Worm (Caenorhabditis elegans) whole organism, L2 larva: ENCODE results near the gene catp-2.
A peak's percentile ranks its signal among the peaks of the same experiment; 100 is the strongest.

Source experiments
- C34F6.9 ChIP-seq: fragments of 150-350 bp; optimal IDR thresholded peaks from 2 replicates; lab custom pipeline; 2014; ENCODE audit warnings: missing biosample characterization, missing genetic modification characterization
- F13H6.1 ChIP-seq: sonication (generic microtip); optimal IDR thresholded peaks from 2 replicates; lab custom pipeline; 2016; ENCODE audit warnings: missing genetic modification characterization, missing compliant biosample characterization
- R02D3.7 ChIP-seq: fragments of 150-350 bp; optimal IDR thresholded peaks from 2 replicates; lab custom pipeline; 2014; ENCODE audit warnings: missing biosample characterization, missing genetic modification characterization
- Y55F3AM.14 ChIP-seq: fragments of 200-800 bp; sonication (Bioruptor generic); optimal IDR thresholded peaks from 2 replicates; lab custom pipeline; 2018; ENCODE audit warnings: mild to moderate bottlenecking, missing genetic modification characterization, missing compliant biosample characterization
- alr-1 ChIP-seq: fragments of 150-350 bp; optimal IDR thresholded peaks from 2 replicates; lab custom pipeline; 2014; ENCODE audit warnings: missing biosample characterization, missing genetic modification characterization
- aly-2 ChIP-seq: fragments of 150-350 bp; optimal IDR thresholded peaks from 2 replicates; lab custom pipeline; 2014; ENCODE audit warnings: missing biosample characterization, missing genetic modification characterization
- ama-1 ChIP-seq: fragments of 150-350 bp; optimal IDR thresholded peaks from 2 replicates; lab custom pipeline; 2018; ENCODE audit warnings: inconsistent platforms
- ceh-16 ChIP-seq: fragments of 150-350 bp; optimal IDR thresholded peaks from 2 replicates; lab custom pipeline; 2014; ENCODE audit warnings: missing biosample characterization, missing genetic modification characterization
- ceh-82 ChIP-seq: fragments of 150-350 bp; optimal IDR thresholded peaks from 2 replicates; lab custom pipeline; 2014; ENCODE audit warnings: missing biosample characterization, missing genetic modification characterization
- crh-2 ChIP-seq: sonication (generic microtip); optimal IDR thresholded peaks from 2 replicates; lab custom pipeline; 2017; ENCODE audit warnings: missing biosample characterization, missing genetic modification characterization
- dmd-4 ChIP-seq: sonication (generic microtip); optimal IDR thresholded peaks from 2 replicates; lab custom pipeline; 2017; ENCODE audit warnings: missing biosample characterization, missing genetic modification characterization
- egl-27 ChIP-seq: sonication (generic microtip); optimal IDR thresholded peaks from 3 replicates; lab custom pipeline; 2017; ENCODE audit warnings: missing biosample characterization, missing genetic modification reagents, missing genetic modification characterization
- elt-1 ChIP-seq: fragments of 150-350 bp; optimal IDR thresholded peaks from 2 replicates; lab custom pipeline; 2014; ENCODE audit warnings: missing biosample characterization, missing genetic modification characterization
- elt-3 ChIP-seq: sonication (generic microtip); optimal IDR thresholded peaks from 2 replicates; lab custom pipeline; 2017; ENCODE audit warnings: missing biosample characterization, missing genetic modification characterization
- fos-1 ChIP-seq: fragments of 150-350 bp; optimal IDR thresholded peaks from 2 replicates; lab custom pipeline; 2014; ENCODE audit warnings: missing biosample characterization, missing genetic modification characterization
- lin-11 ChIP-seq: fragments of 150-350 bp; sonication (generic microtip); optimal IDR thresholded peaks from 2 replicates; lab custom pipeline; 2014; ENCODE audit warnings: missing biosample characterization, missing genetic modification characterization, inconsistent platforms, mixed read lengths
- lin-13 ChIP-seq: fragments of 150-350 bp; optimal IDR thresholded peaks from 2 replicates; lab custom pipeline; 2014; ENCODE audit warnings: missing biosample characterization, missing genetic modification reagents, missing genetic modification characterization
- lin-39 ChIP-seq: fragments of 150-350 bp; optimal IDR thresholded peaks from 2 replicates; lab custom pipeline; 2014; ENCODE audit warnings: missing biosample characterization, missing genetic modification reagents, missing genetic modification characterization
- lsy-2 ChIP-seq, 2 experiments: fragments of 150-350 bp in 1 of 2; sonication (generic microtip) in 1 of 2; optimal IDR thresholded peaks; 2 replicates each; lab custom pipeline; 2014 to 2017; ENCODE audit warnings: missing biosample characterization in 2 of 2, missing genetic modification characterization in 2 of 2
- mab-5 ChIP-seq: fragments of 150-350 bp; optimal IDR thresholded peaks from 2 replicates; lab custom pipeline; 2014; ENCODE audit warnings: missing biosample characterization, missing genetic modification characterization
- mbf-1 ChIP-seq: sonication (generic microtip); optimal IDR thresholded peaks from 2 replicates; lab custom pipeline; 2017; ENCODE audit warnings: missing biosample characterization, missing genetic modification characterization
- nhr-10 ChIP-seq: sonication (generic microtip); optimal IDR thresholded peaks from 2 replicates; lab custom pipeline; 2017; ENCODE audit warnings: missing biosample characterization, missing genetic modification characterization
- nhr-12 ChIP-seq: fragments of 150-350 bp; optimal IDR thresholded peaks from 2 replicates; lab custom pipeline; 2014; ENCODE audit warnings: missing biosample characterization, missing genetic modification characterization
- nhr-129 ChIP-seq: fragments of 150-350 bp; optimal IDR thresholded peaks from 2 replicates; lab custom pipeline; 2014; ENCODE audit warnings: missing biosample characterization, missing genetic modification characterization
- nhr-21 ChIP-seq: fragments of 150-350 bp; optimal IDR thresholded peaks from 2 replicates; lab custom pipeline; 2014; ENCODE audit warnings: missing biosample characterization, missing genetic modification characterization
- nhr-23 ChIP-seq: fragments of 150-350 bp; optimal IDR thresholded peaks from 2 replicates; lab custom pipeline; 2014; ENCODE audit warnings: missing biosample characterization, missing genetic modification reagents, missing genetic modification characterization
- nhr-237 ChIP-seq: fragments of 150-350 bp; optimal IDR thresholded peaks from 2 replicates; lab custom pipeline; 2014; ENCODE audit warnings: missing biosample characterization, missing genetic modification characterization
- peb-1 ChIP-seq: fragments of 150-350 bp; optimal IDR thresholded peaks from 2 replicates; lab custom pipeline; 2014; ENCODE audit warnings: missing biosample characterization, missing genetic modification characterization
- skn-1 ChIP-seq: sonication (generic microtip); optimal IDR thresholded peaks from 2 replicates; lab custom pipeline; 2017; ENCODE audit warnings: missing biosample characterization, missing genetic modification characterization
- sma-3 ChIP-seq: sonication (generic microtip); optimal IDR thresholded peaks from 2 replicates; lab custom pipeline; 2016; ENCODE audit warnings: missing genetic modification reagents, missing genetic modification characterization, missing compliant biosample characterization
- sma-9 ChIP-seq, 2 experiments: fragments of 150-350 bp in 1 of 2; sonication (generic microtip) in 1 of 2; optimal IDR thresholded peaks; 2 replicates each; lab custom pipeline; 2014 to 2016; ENCODE audit warnings: missing genetic modification characterization in 2 of 2, mild to moderate bottlenecking in 1 of 2, missing biosample characterization in 1 of 2, missing compliant biosample characterization in 1 of 2, missing genetic modification reagents in 1 of 2, moderate library complexity in 1 of 2
- snpc-4 ChIP-seq: fragments of 150-350 bp; optimal IDR thresholded peaks from 2 replicates; lab custom pipeline; 2014; ENCODE audit warnings: missing biosample characterization, missing genetic modification characterization
- unc-39 ChIP-seq: fragments of 150-350 bp; optimal IDR thresholded peaks from 2 replicates; lab custom pipeline; 2014; ENCODE audit warnings: missing biosample characterization, missing genetic modification characterization
- unc-55 ChIP-seq: fragments of 150-350 bp; sonication (generic microtip); optimal IDR thresholded peaks from 3 replicates; lab custom pipeline; 2014; ENCODE audit warnings: missing biosample characterization, missing genetic modification reagents, missing genetic modification characterization
- unc-62 ChIP-seq: fragments of 150-350 bp; optimal IDR thresholded peaks from 2 replicates; lab custom pipeline; 2014; ENCODE audit warnings: missing biosample characterization, missing genetic modification reagents, missing genetic modification characterization
- zag-1 ChIP-seq: fragments of 150-350 bp; optimal IDR thresholded peaks from 2 replicates; lab custom pipeline; 2014; ENCODE audit warnings: missing biosample characterization, missing genetic modification characterization
- ztf-11 ChIP-seq: sonication (generic microtip); optimal IDR thresholded peaks from 2 replicates; lab custom pipeline; 2017; ENCODE audit warnings: missing biosample characterization, missing genetic modification characterization
- ztf-4 ChIP-seq: fragments of 150-350 bp; optimal IDR thresholded peaks from 2 replicates; lab custom pipeline; 2014; ENCODE audit warnings: missing biosample characterization, missing genetic modification characterization

catp-2 gene

ce11 chrV:4960686-4961085, 26.2 kb downstream of the catp-2 start:
- TF ChIP-seq skn-1 (tag; lab: Kevin White, UChicago) (no peak), lsy-2 (tag; optimal IDR thresholded peaks at IDR 0.05; lab: Kevin White, UChicago) (no peak), nhr-23 (no peak), dmd-4 (tag; lab: Kevin White, UChicago) (no peak), nhr-21 (tag; lab: Kevin White, UChicago) (no peak), ceh-82 (tag; lab: Kevin White, UChicago) (no peak), nhr-129 (tag; lab: Kevin White, UChicago) (no peak), F13H6.1 (tag; lab: Kevin White, UChicago) (no peak), ceh-16 (tag; lab: Kevin White, UChicago) (no peak), snpc-4 (tag; lab: Kevin White, UChicago) (no peak), unc-39 (tag; lab: Kevin White, UChicago) (no peak), egl-27 (tag; lab: Kevin White, UChicago) (no peak), alr-1 (tag; lab: Kevin White, UChicago) (no peak), ama-1 (lab: Kevin White, UChicago) (no peak), elt-1 (tag; lab: Kevin White, UChicago) (no peak), lin-39 (tag; lab: Kevin White, UChicago) (no peak), ztf-4 (tag; lab: Kevin White, UChicago) (no peak), elt-3 (no peak)
- TF ChIP-seq, all 48 proteins: peak for 0

ce11 chrV:4962968-4963367, 28.5 kb downstream of the catp-2 start, which contains the start of gene tam-1:
Gene tam-1 (minus strand): TSS chrV:4963102.
- peak; percentile 40 for TF ChIP-seq C34F6.9 (tag; lab: Kevin White, UChicago)
- no peak for TF ChIP-seq lin-11 (tag; lab: Kevin White, UChicago)

- TF ChIP-seq mbf-1 (tag; lab: Kevin White, UChicago): no peak
Observed at ce11 chrV:4963606-4964005, 29.1 kb downstream of the catp-2 start.

DNA sequence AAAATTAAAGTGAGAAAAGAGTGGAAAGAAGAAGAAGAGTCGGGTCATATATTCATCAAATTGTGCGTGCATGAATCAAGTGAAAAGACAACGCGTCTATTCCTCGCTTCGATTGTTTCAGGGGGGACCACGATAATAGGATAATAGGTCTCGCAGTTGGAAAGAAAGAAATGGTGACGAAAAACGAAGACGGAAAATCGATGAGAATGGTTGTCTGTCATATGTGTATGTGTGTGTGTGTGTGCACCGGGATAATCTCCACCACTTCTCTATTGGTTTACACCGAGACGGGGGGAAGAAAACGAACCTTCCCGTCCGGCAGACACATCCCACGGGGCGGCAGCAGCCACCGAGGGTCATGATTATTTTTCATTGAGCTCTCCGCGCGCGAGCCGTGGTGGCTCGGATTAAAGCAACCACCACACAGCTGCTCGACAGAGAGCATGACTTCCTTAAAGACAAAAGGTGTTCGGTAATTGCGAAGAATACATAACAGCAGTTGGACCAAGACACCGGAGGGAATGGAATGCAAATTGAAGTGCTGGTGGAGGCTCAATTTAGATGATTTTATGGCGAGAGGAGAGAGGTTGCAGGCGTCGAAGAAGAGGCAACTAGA, 29.6 kb downstream of the catp-2 start:
- TF ChIP-seq Y55F3AM.14 (GFP tag; lab: Kevin White, UChicago) (peak; percentile 9), unc-55 (peak; percentile 22), alr-1 (tag; lab: Kevin White, UChicago) (no peak)

- TF ChIP-seq Y55F3AM.14 (GFP tag; lab: Kevin White, UChicago) (no peak), sma-9 (GFP tag; optimal IDR thresholded peaks at IDR 0.05; lab: Kevin White, UChicago) (peak; percentile 48), sma-9 (tag; optimal IDR thresholded peaks at IDR 0.05; lab: Kevin White, UChicago) (no peak), nhr-129 (tag; lab: Kevin White, UChicago) (peak; percentile 48), zag-1 (tag; lab: Kevin White, UChicago) (no peak), skn-1 (tag; lab: Kevin White, UChicago) (peak; percentile 33), unc-62 (no peak), ama-1 (lab: Kevin White, UChicago) (no peak), egl-27 (tag; lab: Kevin White, UChicago) (no peak), fos-1 (tag; lab: Kevin White, UChicago) (peak; percentile 57), lin-13 (GFP tag; lab: Kevin White, UChicago) (no peak), C34F6.9 (tag; lab: Kevin White, UChicago) (no peak), ceh-16 (tag; lab: Kevin White, UChicago) (no peak), elt-3 (no peak), alr-1 (tag; lab: Kevin White, UChicago) (no peak), nhr-12 (tag; lab: Kevin White, UChicago) (no peak), ztf-11 (no peak), nhr-237 (no peak), unc-55 (no peak), nhr-10 (tag; lab: Kevin White, UChicago) (no peak), R02D3.7 (no peak), lin-11 (tag; lab: Kevin White, UChicago) (no peak), sma-3 (no peak), mbf-1 (tag; lab: Kevin White, UChicago) (no peak), mab-5 (tag; lab: Kevin White, UChicago) (no peak), aly-2 (tag; lab: Kevin White, UChicago) (no peak), peb-1 (tag; lab: Kevin White, UChicago) (no peak), lin-39 (tag; lab: Kevin White, UChicago) (no peak), crh-2 (tag; lab: Kevin White, UChicago) (peak; percentile 38)
- TF ChIP-seq, all 48 proteins: peak for 5
Observed at ce11 chrV:4964671-4965420, 30.3 kb downstream of the catp-2 start.
